Fruit fly (Drosophila melanogaster) whole organism, embryonic: ENCODE results near the gene Phyhd1.

ENCODE experiments used
- CG11247 ChIP-seq: fragments of 200-800 bp; sonication (Bioruptor generic); IDR thresholded peaks from 2 replicates; pipeline ENCODE4 v1.3.6; 2022; ENCODE audit warnings: missing biosample characterization, missing genetic modification characterization
- CG12299 ChIP-seq: fragments of 200-800 bp; sonication (Bioruptor generic); optimal IDR thresholded peaks from 2 replicates; lab custom pipeline; 2018; ENCODE audit warnings: missing biosample characterization, mild to moderate bottlenecking, missing genetic modification characterization
- CG14860 ChIP-seq: fragments of 200-800 bp; sonication (Bioruptor generic); IDR thresholded peaks from 3 replicates; pipeline ENCODE4 v1.3.6; 2022; ENCODE audit warnings: missing biosample characterization, missing genetic modification characterization; ENCODE audit not compliant: partially characterized antibody
- CG15269 ChIP-seq: fragments of 200-800 bp; sonication (Bioruptor generic); optimal IDR thresholded peaks from 2 replicates; lab custom pipeline; 2018; ENCODE audit warnings: missing biosample characterization, mild to moderate bottlenecking, missing genetic modification characterization, moderate library complexity
- CG17328 ChIP-seq: fragments of 200-800 bp; sonication (Bioruptor generic); IDR thresholded peaks from 2 replicates; pipeline ENCODE4 v1.3.6; 2022; ENCODE audit warnings: missing biosample characterization, missing genetic modification characterization
- CG18011 ChIP-seq: fragments of 200-800 bp; sonication (Bioruptor generic); optimal IDR thresholded peaks from 2 replicates; lab custom pipeline; 2017; ENCODE audit warnings: missing biosample characterization, missing genetic modification characterization, mild to moderate bottlenecking, moderate library complexity, missing genotype
- CG2116 ChIP-seq: fragments of 200-800 bp; sonication (Bioruptor generic); optimal IDR thresholded peaks from 3 replicates; lab custom pipeline; 2018; ENCODE audit warnings: missing biosample characterization, mild to moderate bottlenecking, missing genetic modification characterization
- CG2712 ChIP-seq: fragments of 200-800 bp; optimal IDR thresholded peaks from 3 replicates; lab custom pipeline; 2019; ENCODE audit warnings: missing biosample characterization, mild to moderate bottlenecking, missing genetic modification characterization, moderate library complexity
- CG30403 ChIP-seq: fragments of 200-800 bp; sonication (Bioruptor generic); optimal IDR thresholded peaks from 3 replicates; lab custom pipeline; 2016; ENCODE audit warnings: missing biosample characterization, missing genetic modification characterization
- CG3065 ChIP-seq: fragments of 200-800 bp; sonication (Bioruptor generic); optimal IDR thresholded peaks from 2 replicates; lab custom pipeline; 2016; ENCODE audit warnings: missing biosample characterization, missing genetic modification characterization
- CG3838 ChIP-seq: fragments of 200-800 bp; sonication (Bioruptor generic); optimal IDR thresholded peaks from 3 replicates; lab custom pipeline; 2016; ENCODE audit warnings: missing biosample characterization, missing genetic modification characterization
- CG4328 ChIP-seq: fragments of 200-800 bp; sonication (Bioruptor generic); optimal IDR thresholded peaks from 3 replicates; lab custom pipeline; 2017; ENCODE audit warnings: missing biosample characterization, missing genetic modification reagents, missing genetic modification characterization
- CG4617 ChIP-seq: fragments of 200-800 bp; sonication (Bioruptor generic); optimal IDR thresholded peaks from 3 replicates; lab custom pipeline; 2016; ENCODE audit warnings: missing biosample characterization, missing genetic modification characterization, borderline replicate concordance
- CG6765 ChIP-seq: fragments of 200-800 bp; sonication (Bioruptor generic); optimal IDR thresholded peaks from 3 replicates; lab custom pipeline; 2017; ENCODE audit warnings: missing biosample characterization, mild to moderate bottlenecking, missing genetic modification characterization
- CG7928 ChIP-seq: fragments of 200-800 bp; sonication (Bioruptor generic); optimal IDR thresholded peaks from 2 replicates; lab custom pipeline; 2017; ENCODE audit warnings: missing biosample characterization, mild to moderate bottlenecking, missing genetic modification characterization
- CG8924 ChIP-seq: fragments of 200-800 bp; optimal IDR thresholded peaks from 3 replicates; lab custom pipeline; 2019; ENCODE audit warnings: missing biosample characterization, mild to moderate bottlenecking, missing genetic modification characterization, moderate library complexity
- CG8944 ChIP-seq: fragments of 200-800 bp; sonication (Bioruptor generic); optimal IDR thresholded peaks from 3 replicates; lab custom pipeline; 2016; ENCODE audit warnings: missing biosample characterization, missing genetic modification characterization
- CkIIα-i1 ChIP-seq: fragments of 200-800 bp; sonication (Bioruptor generic); IDR thresholded peaks from 2 replicates; pipeline ENCODE4 v1.3.6; 2022; ENCODE audit warnings: missing biosample characterization, missing genetic modification characterization
- D19A ChIP-seq: fragments of 200-800 bp; optimal IDR thresholded peaks from 3 replicates; lab custom pipeline; 2019; ENCODE audit warnings: missing biosample characterization, mild to moderate bottlenecking, missing genetic modification characterization, moderate library complexity
- HHEX ChIP-seq: fragments of 200-800 bp; sonication (Bioruptor generic); optimal IDR thresholded peaks from 3 replicates; lab custom pipeline; 2017; ENCODE audit warnings: missing biosample characterization, mild to moderate bottlenecking, missing genetic modification characterization, missing genetic modification reagents
- Hr78 ChIP-seq, 2 experiments: fragments of 200-800 bp in 1 of 2; fragments of >200 bp in 1 of 2; sonication (Bioruptor generic) in 1 of 2; optimal IDR thresholded peaks; 2 replicates each; lab custom pipeline; 2017 to 2019; ENCODE audit warnings: missing biosample characterization in 2 of 2, missing genetic modification characterization in 2 of 2, mild to moderate bottlenecking in 1 of 2, moderate library complexity in 1 of 2
- Jarid2 ChIP-seq: fragments of 200-800 bp; sonication (Bioruptor generic); optimal IDR thresholded peaks from 3 replicates; lab custom pipeline; 2017; ENCODE audit warnings: mild to moderate bottlenecking, missing biosample characterization, missing genetic modification reagents, missing genetic modification characterization
- Oaz ChIP-seq: fragments of 200-800 bp; sonication (Bioruptor generic); IDR thresholded peaks from 2 replicates; pipeline ENCODE4 v1.3.6; 2022; ENCODE audit warnings: missing biosample characterization, missing genetic modification characterization
- Six4 ChIP-seq: fragments of 200-800 bp; sonication (Bioruptor generic); optimal IDR thresholded peaks from 2 replicates; lab custom pipeline; 2016; ENCODE audit warnings: missing biosample characterization, missing genetic modification characterization
- Xbp1 ChIP-seq: fragments of 200-800 bp; sonication (Bioruptor generic); optimal IDR thresholded peaks from 3 replicates; lab custom pipeline; 2016; ENCODE audit warnings: missing biosample characterization, mild to moderate bottlenecking, missing genetic modification characterization
- abd-A ChIP-seq: fragments of 200-800 bp; sonication (Bioruptor generic); optimal IDR thresholded peaks from 3 replicates; lab custom pipeline; 2019; ENCODE audit warnings: missing biosample characterization, mild to moderate bottlenecking, missing genetic modification characterization, moderate library complexity
- ap ChIP-seq: fragments of 200-800 bp; sonication (Bioruptor generic); IDR thresholded peaks from 2 replicates; pipeline ENCODE4 v1.3.6; 2022; ENCODE audit warnings: missing biosample characterization, missing genetic modification characterization
- ato ChIP-seq: fragments of 200-800 bp; sonication (Bioruptor generic); IDR thresholded peaks from 2 replicates; pipeline ENCODE4 v1.3.6; 2022; ENCODE audit warnings: missing biosample characterization, missing genetic modification characterization; ENCODE audit not compliant: partially characterized antibody
- bab2 ChIP-seq: fragments of 200-800 bp; sonication (Bioruptor generic); optimal IDR thresholded peaks from 2 replicates; lab custom pipeline; 2016; ENCODE audit warnings: missing biosample characterization, missing genetic modification characterization
- bowl ChIP-seq: fragments of 200-800 bp; sonication (Bioruptor generic); IDR thresholded peaks from 2 replicates; pipeline ENCODE4 v1.3.6; 2022; ENCODE audit warnings: missing biosample characterization, missing genetic modification characterization
- caup ChIP-seq: fragments of 200-800 bp; sonication (Bioruptor generic); optimal IDR thresholded peaks from 3 replicates; lab custom pipeline; 2017; ENCODE audit warnings: missing biosample characterization, mild to moderate bottlenecking, missing genetic modification characterization, moderate library complexity; ENCODE audit not compliant: severe bottlenecking
- da ChIP-seq: fragments of 200-800 bp; sonication (Bioruptor generic); optimal IDR thresholded peaks from 2 replicates; lab custom pipeline; 2016; ENCODE audit warnings: missing biosample characterization, missing genetic modification characterization
- emc ChIP-seq: fragments of 200-800 bp; sonication (Bioruptor generic); optimal IDR thresholded peaks from 2 replicates; lab custom pipeline; 2016; ENCODE audit warnings: missing biosample characterization, missing genetic modification characterization
- exex ChIP-seq: fragments of 200-800 bp; sonication (Bioruptor generic); optimal IDR thresholded peaks from 4 replicates; lab custom pipeline; 2018; ENCODE audit warnings: missing biosample characterization, mild to moderate bottlenecking, missing genetic modification characterization, moderate library complexity
- fd102C ChIP-seq: fragments of 200-800 bp; sonication (Bioruptor generic); optimal IDR thresholded peaks from 2 replicates; lab custom pipeline; 2018; ENCODE audit warnings: missing biosample characterization, mild to moderate bottlenecking, missing genetic modification characterization, moderate library complexity
- gsb-n ChIP-seq: fragments of 200-800 bp; sonication (Bioruptor generic); optimal IDR thresholded peaks from 3 replicates; lab custom pipeline; 2018; ENCODE audit warnings: missing biosample characterization, mild to moderate bottlenecking, missing genetic modification characterization
- hbn ChIP-seq: fragments of 200-800 bp; sonication (Bioruptor generic); IDR thresholded peaks from 2 replicates; pipeline ENCODE4 v1.3.6; 2022; ENCODE audit warnings: missing biosample characterization, missing genetic modification characterization; ENCODE audit not compliant: partially characterized antibody
- insv ChIP-seq, 2 experiments: fragments of 200-800 bp; sonication (Bioruptor generic); optimal IDR thresholded peaks; 3 replicates each; lab custom pipeline; 2016 to 2018; ENCODE audit warnings: missing biosample characterization in 2 of 2, missing genetic modification characterization in 2 of 2
- klu ChIP-seq: fragments of 200-800 bp; sonication (Bioruptor generic); IDR thresholded peaks from 2 replicates; pipeline ENCODE4 v1.3.6; 2022; ENCODE audit warnings: missing biosample characterization, missing genetic modification characterization
- lmd ChIP-seq: fragments of 200-800 bp; sonication (Bioruptor generic); IDR thresholded peaks from 2 replicates; pipeline ENCODE4 v1.3.6; 2022; ENCODE audit warnings: missing biosample characterization, missing genetic modification characterization
- lola ChIP-seq, 3 experiments: fragments of >200 bp in 2 of 3; fragments of 200-800 bp in 1 of 3; sonication (Bioruptor generic) in 1 of 3; optimal IDR thresholded peaks; 2 replicates each; lab custom pipeline; 2017 to 2019; ENCODE audit warnings: missing biosample characterization in 3 of 3, missing genetic modification characterization in 3 of 3, mild to moderate bottlenecking in 1 of 3, moderate library complexity in 1 of 3
- nmo ChIP-seq: fragments of 200-800 bp; sonication (Bioruptor generic); optimal IDR thresholded peaks from 2 replicates; lab custom pipeline; 2018; ENCODE audit warnings: missing biosample characterization, mild to moderate bottlenecking, missing genetic modification characterization, moderate library complexity
- pnt ChIP-seq: fragments of 200-800 bp; sonication (Bioruptor generic); optimal IDR thresholded peaks from 3 replicates; lab custom pipeline; 2016; ENCODE audit warnings: missing biosample characterization, missing genetic modification characterization
- salm ChIP-seq: fragments of 200-800 bp; sonication (Bioruptor generic); optimal IDR thresholded peaks from 2 replicates; lab custom pipeline; 2018; ENCODE audit warnings: missing biosample characterization, mild to moderate bottlenecking, missing genetic modification characterization
- sd ChIP-seq: fragments of 200-800 bp; sonication (Bioruptor generic); optimal IDR thresholded peaks from 3 replicates; lab custom pipeline; 2018; ENCODE audit warnings: missing biosample characterization, mild to moderate bottlenecking, missing genetic modification characterization, moderate library complexity
- stc ChIP-seq: fragments of 200-800 bp; sonication (Bioruptor generic); IDR thresholded peaks from 2 replicates; pipeline ENCODE4 v1.3.6; 2022; ENCODE audit warnings: missing biosample characterization, missing genetic modification characterization
- tna ChIP-seq: fragments of 200-800 bp; sonication (Bioruptor generic); IDR thresholded peaks from 2 replicates; pipeline ENCODE4 v1.3.6; 2022; ENCODE audit warnings: missing biosample characterization, missing genetic modification characterization; ENCODE audit not compliant: partially characterized antibody
- zen ChIP-seq: fragments of 200-800 bp; sonication (Bioruptor generic); optimal IDR thresholded peaks from 3 replicates; lab custom pipeline; 2018; ENCODE audit warnings: missing biosample characterization, mild to moderate bottlenecking, missing genetic modification characterization, moderate library complexity
- zfh2 ChIP-seq: fragments of 200-800 bp; sonication (Bioruptor generic); optimal IDR thresholded peaks from 2 replicates; lab custom pipeline; 2016; ENCODE audit warnings: missing biosample characterization, missing genetic modification characterization

Gene Phyhd1

dm6 chr3R:10678935-10679565 is 1.7 kb downstream of the Phyhd1 start (continued):
- TF ChIP-seq CG18011 (GFP tag; lab: Kevin White, UChicago) (no peak), Hr78 (GFP tag; optimal IDR thresholded peaks at IDR 0.05; lab: Kevin White, UChicago) (peak in 1 of 2 experiments; percentile 3), D19A (tag; lab: Kevin White, UChicago) (no peak), salm (no peak), CG17328 (GFP tag; lab: Robert Waterston, UW) (peak; percentile 55), Jarid2 (GFP tag; lab: Kevin White, UChicago) (no peak), zfh2 (GFP tag; lab: Kevin White, UChicago) (no peak), zen (tag; lab: Kevin White, UChicago) (no peak), lmd (GFP tag; lab: Robert Waterston, UW) (0 out of 2 replicates have a peak, but pooled peaks have one; percentile 10), CG4328 (GFP tag; lab: Kevin White, UChicago) (no peak), CG4617 (GFP tag; lab: Kevin White, UChicago) (no peak), CG15269 (tag; lab: Kevin White, UChicago) (peak; percentile 24), HHEX (GFP tag; lab: Kevin White, UChicago) (no peak), CG8924 (tag; lab: Kevin White, UChicago) (peak; percentile 21), CG12299 (tag; lab: Kevin White, UChicago) (no peak), gsb-n (no peak), ato (GFP tag; lab: Robert Waterston, UW) (no peak), insv (GFP tag; optimal IDR thresholded peaks at IDR 0.05; lab: Kevin White, UChicago) (no peak), exex (tag; lab: Kevin White, UChicago) (no peak), da (no peak), CG3065 (GFP tag; lab: Kevin White, UChicago) (no peak), Xbp1 (GFP tag; lab: Kevin White, UChicago) (peak; percentile 25), CG2116 (no peak), Oaz (GFP tag; lab: Robert Waterston, UW) (no peak), Six4 (no peak), sd (tag; lab: Kevin White, UChicago) (no peak), fd102C (GFP tag; lab: Kevin White, UChicago) (no peak), lola (GFP tag; optimal IDR thresholded peaks at IDR 0.05; lab: Kevin White, UChicago) (no peak), tna (GFP tag; lab: Robert Waterston, UW) (no peak), CG14860 (GFP tag; lab: Robert Waterston, UW) (no peak), CG7928 (GFP tag; lab: Kevin White, UChicago) (no peak), CkIIα-i1 (GFP tag; lab: Robert Waterston, UW) (no peak), CG8944 (no peak), hbn (GFP tag; lab: Robert Waterston, UW) (no peak), klu (no peak), nmo (no peak), CG11247 (no peak), CG30403 (GFP tag; lab: Kevin White, UChicago) (peak; percentile 12), CG6765 (no peak), bab2 (GFP tag; lab: Kevin White, UChicago) (no peak), ap (GFP tag; lab: Robert Waterston, UW) (no peak), emc (GFP tag; lab: Kevin White, UChicago) (no peak), stc (GFP tag; lab: Robert Waterston, UW) (no peak), CG2712 (tag; lab: Kevin White, UChicago) (peak; percentile 22), abd-A (tag; lab: Kevin White, UChicago) (no peak), CG3838 (GFP tag; lab: Kevin White, UChicago) (no peak), caup (GFP tag; lab: Kevin White, UChicago) (no peak), bowl (GFP tag; lab: Robert Waterston, UW) (no peak), pnt (GFP tag; lab: Kevin White, UChicago) (no peak)
